Worm (Caenorhabditis elegans): ENCODE data around the gene B0250.7.

B0250.7 gene

DNA sequence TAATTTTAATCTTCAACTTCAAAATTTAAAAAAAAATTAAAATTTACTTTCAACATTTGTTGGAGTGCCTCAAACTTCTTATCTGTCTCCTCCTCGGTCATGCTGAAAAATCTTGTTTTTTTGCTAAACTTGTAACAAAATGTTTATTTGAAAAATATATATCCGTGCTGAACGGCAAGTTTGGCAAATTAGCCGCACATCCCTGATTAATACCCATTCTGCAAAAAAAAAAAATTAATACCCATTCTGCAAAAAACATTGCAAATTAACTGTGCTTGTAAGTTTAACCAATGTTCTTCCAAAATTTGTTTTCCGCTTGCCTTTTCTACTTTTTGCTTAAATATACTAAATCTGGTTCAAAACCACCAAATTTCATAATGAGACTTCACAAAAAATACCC is 22.8 kb downstream of the B0250.7 start, which contains the start of gene F48F5.6:
F48F5.6 (minus strand) TSS at position 101 of the 400 bp plus-strand sequence.
- TF ChIP-seq R02D3.7 (tag; optimal IDR thresholded peaks at IDR 0.05): no peak
- no peak for TF ChIP-seq unc-55 (GFP tag; optimal IDR thresholded peaks at IDR 0.05)
- no peak for TF ChIP-seq peb-1 (tag; optimal IDR thresholded peaks at IDR 0.05)
- no peak for TF ChIP-seq ZK546.5 (tag; optimal IDR thresholded peaks at IDR 0.05)
- TF ChIP-seq nhr-77 (tag; optimal IDR thresholded peaks at IDR 0.05): no peak
- TF ChIP-seq elt-3 (tag; optimal IDR thresholded peaks at IDR 0.05): no peak
- TF ChIP-seq ceh-82 (tag; optimal IDR thresholded peaks at IDR 0.05): no peak

DNA sequence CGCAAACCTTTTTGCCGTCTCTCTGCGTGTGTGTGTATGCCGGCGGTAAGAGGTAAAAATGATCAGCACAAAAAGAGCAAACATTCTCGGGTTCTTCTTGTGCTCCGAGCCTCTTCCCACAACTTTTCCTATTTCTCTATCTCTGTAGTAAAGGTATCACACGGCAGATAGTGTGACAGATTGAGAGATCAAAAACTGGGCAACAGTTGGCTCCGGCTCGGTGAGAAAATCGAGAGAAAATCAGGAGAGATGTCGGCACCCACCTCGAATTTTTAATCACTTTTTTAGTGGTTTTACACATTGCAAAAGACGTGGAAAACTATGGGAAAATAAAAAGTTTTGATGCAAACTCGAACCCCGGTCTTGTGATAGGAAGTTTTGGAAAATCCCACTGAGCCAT is 24.1 kb downstream of the B0250.7 start:
- no peak for TF ChIP-seq fos-1 (tag; optimal IDR thresholded peaks at IDR 0.05)
- TF ChIP-seq nhr-237 (tag; optimal IDR thresholded peaks at IDR 0.05): no peak
- no peak for TF ChIP-seq sma-3 (GFP tag; optimal IDR thresholded peaks at IDR 0.05)
- TF ChIP-seq nhr-25 (tag; optimal IDR thresholded peaks at IDR 0.05): no peak
- TF ChIP-seq nhr-129 (tag; optimal IDR thresholded peaks at IDR 0.05): peak; percentile 64

DNA sequence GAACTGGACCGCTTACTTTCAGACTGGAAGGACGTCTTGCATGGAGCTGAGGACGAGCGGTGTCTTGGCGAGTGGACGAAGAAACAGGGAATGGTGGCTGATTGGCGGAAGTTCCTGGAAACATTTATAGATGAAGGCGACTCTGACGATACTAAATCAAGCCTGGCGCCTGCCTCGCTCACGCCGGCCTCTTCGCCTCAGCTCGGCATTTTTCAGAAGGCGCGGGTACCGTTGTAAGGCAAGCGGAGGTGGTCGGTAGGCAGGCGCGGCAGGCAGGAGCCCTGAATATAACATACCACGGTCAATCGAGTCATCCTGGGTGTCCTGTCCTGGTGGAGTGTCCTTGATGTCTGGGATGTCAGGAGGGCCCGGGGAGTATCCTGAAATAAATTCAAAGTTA is 30.0 kb downstream of the B0250.7 start:
- TF ChIP-seq unc-39 (tag; optimal IDR thresholded peaks at IDR 0.05): no peak
- no peak for TF ChIP-seq ama-1 (optimal IDR thresholded peaks at IDR 0.05)
- TF ChIP-seq unc-55 (GFP tag; optimal IDR thresholded peaks at IDR 0.05): no peak
- no peak for TF ChIP-seq crh-2 (tag; optimal IDR thresholded peaks at IDR 0.05)
- no peak for TF ChIP-seq lin-13 (GFP tag; optimal IDR thresholded peaks at IDR 0.05)
- no peak for TF ChIP-seq ztf-1 (GFP tag; conservative IDR thresholded peaks at IDR 0.05)
- TF ChIP-seq snpc-4 (tag; optimal IDR thresholded peaks at IDR 0.05): no peak
- TF ChIP-seq lin-11 (tag; optimal IDR thresholded peaks at IDR 0.05): no peak
- no peak for TF ChIP-seq fos-1 (tag; optimal IDR thresholded peaks at IDR 0.05)
- no peak for TF ChIP-seq nhr-10 (tag; optimal IDR thresholded peaks at IDR 0.05)
- TF ChIP-seq nhr-21 (tag; optimal IDR thresholded peaks at IDR 0.05): no peak

DNA sequence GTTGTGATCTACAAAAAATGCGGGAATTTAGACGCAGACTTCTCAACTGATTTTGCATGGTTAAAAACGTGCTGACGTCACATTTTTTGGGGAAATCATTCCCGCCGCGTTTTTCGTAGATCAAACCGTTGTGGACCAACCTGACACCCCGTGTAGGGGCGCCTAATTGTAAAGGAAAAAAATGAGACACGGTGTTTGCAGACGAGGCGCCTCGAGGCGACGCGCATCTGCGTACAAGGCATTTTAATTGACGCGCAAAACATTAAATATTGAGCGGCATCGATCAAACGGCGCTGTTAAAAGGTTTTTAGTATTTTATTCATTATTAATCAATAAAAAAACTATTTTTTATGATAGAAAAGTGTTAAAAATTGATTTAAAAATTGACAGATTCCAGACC is 44.5 kb downstream of the B0250.7 start:
- TF ChIP-seq unc-55 (GFP tag; optimal IDR thresholded peaks at IDR 0.05) (peak; percentile 32), gmeb-1 (tag; optimal IDR thresholded peaks at IDR 0.05) (peak; percentile 16)

DNA sequence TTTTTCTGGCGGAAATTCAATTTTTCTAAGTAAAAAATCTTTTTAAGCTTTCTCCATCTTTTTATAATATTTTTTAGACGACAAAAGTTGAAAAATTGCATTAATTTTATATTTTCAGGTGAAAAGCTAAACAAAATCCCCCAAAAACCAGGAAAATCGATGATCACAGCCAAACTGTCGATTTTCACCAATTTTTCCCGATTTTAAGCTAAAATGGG is 50.8 kb downstream of the B0250.7 start, which contains the start of the genes fce-2 and F48F5.8:
fce-2 (plus strand) TSS at position 119 of the 218 bp plus-strand sequence.
F48F5.8 (plus strand) TSS at position 160 of the 218 bp plus-strand sequence.
- TF ChIP-seq unc-62 (GFP tag; optimal IDR thresholded peaks at IDR 0.05): no peak
- TF ChIP-seq lin-13 (GFP tag; optimal IDR thresholded peaks at IDR 0.05): no peak
- TF ChIP-seq crh-2 (tag; optimal IDR thresholded peaks at IDR 0.05): no peak
- no peak for TF ChIP-seq unc-39 (tag; optimal IDR thresholded peaks at IDR 0.05)
- no peak for TF ChIP-seq ama-1 (optimal IDR thresholded peaks at IDR 0.05)
- no peak for TF ChIP-seq gmeb-1 (tag; optimal IDR thresholded peaks at IDR 0.05)
- no peak for TF ChIP-seq sem-4 (tag; optimal IDR thresholded peaks at IDR 0.05)
- no peak for TF ChIP-seq skn-1 (tag; optimal IDR thresholded peaks at IDR 0.05)
- TF ChIP-seq blmp-1 (tag; optimal IDR thresholded peaks at IDR 0.05; ENCODE audit: insufficient read depth): no peak
- TF ChIP-seq nhr-237 (tag; optimal IDR thresholded peaks at IDR 0.05): no peak
- no peak for TF ChIP-seq nhr-23 (tag; optimal IDR thresholded peaks at IDR 0.05)
- TF ChIP-seq mbf-1 (tag; optimal IDR thresholded peaks at IDR 0.05): no peak
- no peak for TF ChIP-seq C34F6.9 (tag; optimal IDR thresholded peaks at IDR 0.05)
- no peak for TF ChIP-seq ceh-82 (tag; optimal IDR thresholded peaks at IDR 0.05)
- TF ChIP-seq ceh-16 (tag; optimal IDR thresholded peaks at IDR 0.05): no peak
- no peak for TF ChIP-seq nhr-25 (tag; optimal IDR thresholded peaks at IDR 0.05)
- no peak for TF ChIP-seq Y55F3AM.14 (GFP tag; optimal IDR thresholded peaks at IDR 0.05)
- no peak for TF ChIP-seq F13H6.1 (tag; optimal IDR thresholded peaks at IDR 0.05)

DNA sequence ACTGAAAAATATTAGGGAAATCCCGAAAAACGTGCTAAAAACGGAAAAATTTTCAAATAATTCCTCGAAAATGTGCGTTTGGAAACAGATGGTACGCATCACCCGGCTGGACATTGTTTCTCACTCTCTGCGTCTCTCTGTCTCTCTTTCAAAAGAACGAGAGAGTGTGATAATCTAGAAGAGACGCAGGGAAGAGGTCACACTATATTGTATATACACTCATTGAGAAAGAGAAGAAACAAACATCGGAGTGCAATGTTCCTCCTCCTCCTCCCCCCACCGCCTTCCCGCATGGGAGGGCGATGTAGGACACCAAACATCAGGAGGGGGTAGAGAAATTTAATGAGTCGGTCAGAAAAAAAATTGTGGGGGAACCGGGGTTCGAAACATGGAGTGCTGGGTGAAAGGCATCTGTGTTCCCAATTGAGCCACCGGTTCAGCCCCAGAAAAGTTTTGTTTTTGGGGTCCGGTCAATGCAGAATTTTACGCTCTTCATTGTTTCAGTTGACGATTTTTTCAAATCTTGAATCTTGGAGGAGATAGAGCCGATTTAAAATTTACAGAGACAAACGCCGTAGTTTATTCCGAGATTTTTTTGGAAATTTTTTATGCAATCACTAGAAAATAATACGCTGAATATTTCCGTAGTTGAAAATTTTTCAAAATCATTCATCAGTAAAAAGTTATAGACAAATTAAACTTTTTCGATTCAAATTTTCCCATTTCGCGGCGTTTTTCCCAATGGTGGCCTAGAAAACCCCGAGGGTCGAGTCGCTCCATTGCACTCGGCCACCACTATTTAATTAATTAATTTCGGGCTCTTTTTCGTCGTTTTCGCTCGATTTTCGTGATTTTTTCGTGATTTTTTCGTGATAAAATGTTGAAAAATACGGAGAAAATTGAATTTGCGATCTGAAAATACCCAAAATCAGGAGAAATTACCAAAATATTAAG is 51.4 kb downstream of the B0250.7 start:
- TF ChIP-seq skn-1 (tag; optimal IDR thresholded peaks at IDR 0.05): no peak
- no peak for TF ChIP-seq ztf-11 (tag; optimal IDR thresholded peaks at IDR 0.05)
- TF ChIP-seq lin-11 (tag; optimal IDR thresholded peaks at IDR 0.05): no peak
- peak; percentile 86 for TF ChIP-seq gmeb-1 (tag; optimal IDR thresholded peaks at IDR 0.05)
- TF ChIP-seq sma-9 (GFP tag; optimal IDR thresholded peaks at IDR 0.05): peak; percentile 96
- TF ChIP-seq sma-9 (tag; optimal IDR thresholded peaks at IDR 0.05): no peak
- no peak for TF ChIP-seq ceh-82 (tag; optimal IDR thresholded peaks at IDR 0.05)
- no peak for TF ChIP-seq ama-1 (optimal IDR thresholded peaks at IDR 0.05)
- peak; percentile 60 for TF ChIP-seq fos-1 (tag; optimal IDR thresholded peaks at IDR 0.05)
- peak; percentile 39 for TF ChIP-seq nhr-21 (tag; optimal IDR thresholded peaks at IDR 0.05)
- no peak for TF ChIP-seq ztf-1 (GFP tag; conservative IDR thresholded peaks at IDR 0.05)
- no peak for TF ChIP-seq unc-39 (tag; optimal IDR thresholded peaks at IDR 0.05)
- no peak for TF ChIP-seq nhr-11 (tag; optimal IDR thresholded peaks at IDR 0.05)
- TF ChIP-seq dmd-4 (tag; optimal IDR thresholded peaks at IDR 0.05): no peak
- no peak for TF ChIP-seq mbf-1 (tag; optimal IDR thresholded peaks at IDR 0.05)
- TF ChIP-seq lin-13 (GFP tag; optimal IDR thresholded peaks at IDR 0.05): peak; percentile 48
- peak; percentile 48 for TF ChIP-seq blmp-1 (tag; optimal IDR thresholded peaks at IDR 0.05; ENCODE audit: insufficient read depth)
- no peak for TF ChIP-seq nhr-23 (tag; optimal IDR thresholded peaks at IDR 0.05)
- TF ChIP-seq zag-1 (tag; optimal IDR thresholded peaks at IDR 0.05): no peak
- TF ChIP-seq C34F6.9 (tag; optimal IDR thresholded peaks at IDR 0.05): peak; percentile 53
- TF ChIP-seq F13H6.1 (tag; optimal IDR thresholded peaks at IDR 0.05): peak; percentile 75
- TF ChIP-seq aly-2 (tag; optimal IDR thresholded peaks at IDR 0.05): no peak
- TF ChIP-seq ceh-16 (tag; optimal IDR thresholded peaks at IDR 0.05): no peak
- TF ChIP-seq nhr-6 (tag; optimal IDR thresholded peaks at IDR 0.05): peak; percentile 30
- no peak for TF ChIP-seq ZK546.5 (tag; optimal IDR thresholded peaks at IDR 0.05)
- TF ChIP-seq nhr-237 (tag; optimal IDR thresholded peaks at IDR 0.05): no peak
